Worm (Caenorhabditis elegans) whole organism, early embryonic: ENCODE results near the gene lec-9.

Experiments used
- B0310.2 ChIP-seq: sonication (generic microtip); optimal IDR thresholded peaks from 2 replicates; lab custom pipeline; 2016; ENCODE audit warnings: mild to moderate bottlenecking, missing genetic modification characterization, missing compliant biosample characterization
- F13C5.2 ChIP-seq: sonication (generic microtip); optimal IDR thresholded peaks from 2 replicates; lab custom pipeline; 2017; ENCODE audit warnings: mild to moderate bottlenecking, missing genetic modification characterization, inconsistent platforms, missing compliant biosample characterization
- aly-1 ChIP-seq: sonication (generic microtip); optimal IDR thresholded peaks from 2 replicates; lab custom pipeline; 2016; ENCODE audit warnings: missing genetic modification characterization, missing compliant biosample characterization
- ama-1 ChIP-seq: fragments of 150-350 bp; optimal IDR thresholded peaks from 2 replicates; lab custom pipeline; 2014
- ceh-13 ChIP-seq: fragments of 200-800 bp; sonication (Bioruptor generic); optimal IDR thresholded peaks from 2 replicates; lab custom pipeline; 2018; ENCODE audit warnings: mild to moderate bottlenecking, missing genetic modification characterization, missing compliant biosample characterization
- ceh-36 ChIP-seq: sonication (generic microtip); optimal IDR thresholded peaks from 2 replicates; lab custom pipeline; 2016; ENCODE audit warnings: missing genetic modification characterization, inconsistent platforms, missing compliant biosample characterization
- ets-7 ChIP-seq: sonication (generic microtip); optimal IDR thresholded peaks from 2 replicates; lab custom pipeline; 2016; ENCODE audit warnings: missing genotype, missing genetic modification characterization, missing compliant biosample characterization
- flt-1 ChIP-seq: fragments of 200-800 bp; sonication (Bioruptor generic); IDR thresholded peaks from 2 replicates; pipeline ENCODE4 v1.3.6; 2022; ENCODE audit warnings: missing genetic modification characterization, missing compliant biosample characterization
- hmbx-1 ChIP-seq: sonication (generic microtip); optimal IDR thresholded peaks from 2 replicates; lab custom pipeline; 2016; ENCODE audit warnings: mild to moderate bottlenecking, missing genetic modification characterization, missing compliant biosample characterization
- hmg-4 ChIP-seq: fragments of 200-800 bp; sonication (Bioruptor generic); optimal IDR thresholded peaks from 2 replicates; lab custom pipeline; 2018; ENCODE audit warnings: mild to moderate bottlenecking, missing genetic modification characterization, missing compliant biosample characterization
- hnd-1 ChIP-seq: sonication (generic microtip); optimal IDR thresholded peaks from 2 replicates; lab custom pipeline; 2016; ENCODE audit warnings: missing genetic modification characterization, missing compliant biosample characterization
- pes-1 ChIP-seq: fragments of 200-800 bp; sonication (Bioruptor generic); IDR thresholded peaks from 2 replicates; pipeline ENCODE4 v1.3.6; 2022; ENCODE audit warnings: missing genetic modification reagents, missing genetic modification characterization, missing compliant biosample characterization
- scrt-1 ChIP-seq: fragments of 200-800 bp; sonication (Bioruptor generic); IDR thresholded peaks from 2 replicates; pipeline ENCODE4 v1.3.6; 2022; ENCODE audit warnings: missing genetic modification characterization, missing compliant biosample characterization
- sea-1 ChIP-seq: fragments of 200-800 bp; sonication (Bioruptor generic); conservative IDR thresholded peaks from 2 replicates; pipeline ENCODE4 v1.3.6; 2022; ENCODE audit warnings: missing genetic modification characterization, missing compliant biosample characterization
- tbx-11 ChIP-seq: fragments of 200-800 bp; sonication (Bioruptor generic); IDR thresholded peaks from 2 replicates; pipeline ENCODE4 v1.3.6; 2022; ENCODE audit warnings: missing genetic modification characterization, missing compliant biosample characterization
- tbx-37 ChIP-seq: fragments of 200-800 bp; sonication (Bioruptor generic); conservative IDR thresholded peaks from 2 replicates; pipeline ENCODE4 v1.3.6; 2022; ENCODE audit warnings: missing genetic modification reagents, missing genetic modification characterization, missing compliant biosample characterization
- tra-4 ChIP-seq: sonication (generic microtip); optimal IDR thresholded peaks from 2 replicates; lab custom pipeline; 2017; ENCODE audit warnings: missing genetic modification characterization, missing compliant biosample characterization

lec-9 gene

ce11 chrX:17625245-17625644, 25.0 kb downstream of the lec-9 start:
- no peak for TF ChIP-seq ama-1 (lab: Kevin White, UChicago)
- TF ChIP-seq scrt-1 (GFP tag; lab: Robert Waterston, UW) = no peak
- no peak for TF ChIP-seq hmbx-1 (tag; lab: Kevin White, UChicago)
- TF ChIP-seq ceh-36 = no peak
- no peak for TF ChIP-seq flt-1
- TF ChIP-seq tra-4 (tag; lab: Kevin White, UChicago) = no peak
- no peak for TF ChIP-seq sea-1 (GFP tag; lab: Robert Waterston, UW)
- no peak for TF ChIP-seq tbx-11 (GFP tag; lab: Robert Waterston, UW)
- no peak for TF ChIP-seq hmg-4 (GFP tag; lab: Kevin White, UChicago)
- no peak for TF ChIP-seq ets-7 (tag; lab: Kevin White, UChicago)
- TF ChIP-seq tbx-37 (GFP tag; lab: Robert Waterston, UW) = no peak
- TF ChIP-seq B0310.2 (tag; lab: Kevin White, UChicago) = no peak

- no peak for TF ChIP-seq aly-1
- TF ChIP-seq ceh-13 (GFP tag; lab: Kevin White, UChicago) = no peak
- no peak for TF ChIP-seq pes-1 (GFP tag; lab: Robert Waterston, UW)
Observed at ce11 chrX:17625729-17626128, 25.4 kb downstream of the lec-9 start.

- no peak for TF ChIP-seq hnd-1 (tag; lab: Kevin White, UChicago)
- TF ChIP-seq scrt-1 (GFP tag; lab: Robert Waterston, UW) = no peak
- no peak for TF ChIP-seq sea-1 (GFP tag; lab: Robert Waterston, UW)
- TF ChIP-seq ets-7 (tag; lab: Kevin White, UChicago) = no peak
- no peak for TF ChIP-seq flt-1
- TF ChIP-seq ama-1 (lab: Kevin White, UChicago) = no peak
- TF ChIP-seq hmg-4 (GFP tag; lab: Kevin White, UChicago) = no peak
- no peak for TF ChIP-seq ceh-36
- TF ChIP-seq F13C5.2 (tag; lab: Kevin White, UChicago) = no peak
- no peak for TF ChIP-seq tra-4 (tag; lab: Kevin White, UChicago)
- no peak for TF ChIP-seq tbx-37 (GFP tag; lab: Robert Waterston, UW)
- no peak for TF ChIP-seq tbx-11 (GFP tag; lab: Robert Waterston, UW)
- TF ChIP-seq pes-1 (GFP tag; lab: Robert Waterston, UW) = no peak
- TF ChIP-seq B0310.2 (tag; lab: Kevin White, UChicago) = no peak
- TF ChIP-seq ceh-13 (GFP tag; lab: Kevin White, UChicago) = no peak
- no peak for TF ChIP-seq hmbx-1 (tag; lab: Kevin White, UChicago)
- TF ChIP-seq aly-1 = no peak
Observed at ce11 chrX:17626599-17626998, 26.3 kb downstream of the lec-9 start.

- TF ChIP-seq flt-1 = no peak
- TF ChIP-seq ceh-13 (GFP tag; lab: Kevin White, UChicago) = no peak
- no peak for TF ChIP-seq sea-1 (GFP tag; lab: Robert Waterston, UW)
- no peak for TF ChIP-seq tbx-37 (GFP tag; lab: Robert Waterston, UW)
- TF ChIP-seq ceh-36 = no peak
- TF ChIP-seq ama-1 (lab: Kevin White, UChicago) = no peak
- no peak for TF ChIP-seq aly-1
- TF ChIP-seq F13C5.2 (tag; lab: Kevin White, UChicago) = no peak
- TF ChIP-seq hmg-4 (GFP tag; lab: Kevin White, UChicago) = no peak
- no peak for TF ChIP-seq pes-1 (GFP tag; lab: Robert Waterston, UW)
- TF ChIP-seq hnd-1 (tag; lab: Kevin White, UChicago) = no peak
- no peak for TF ChIP-seq scrt-1 (GFP tag; lab: Robert Waterston, UW)
- TF ChIP-seq tbx-11 (GFP tag; lab: Robert Waterston, UW) = no peak
- TF ChIP-seq ets-7 (tag; lab: Kevin White, UChicago) = no peak
- TF ChIP-seq B0310.2 (tag; lab: Kevin White, UChicago) = no peak
- no peak for TF ChIP-seq tra-4 (tag; lab: Kevin White, UChicago)
- TF ChIP-seq hmbx-1 (tag; lab: Kevin White, UChicago) = no peak
Observed at ce11 chrX:17627382-17627781, 27.1 kb downstream of the lec-9 start.

DNA sequence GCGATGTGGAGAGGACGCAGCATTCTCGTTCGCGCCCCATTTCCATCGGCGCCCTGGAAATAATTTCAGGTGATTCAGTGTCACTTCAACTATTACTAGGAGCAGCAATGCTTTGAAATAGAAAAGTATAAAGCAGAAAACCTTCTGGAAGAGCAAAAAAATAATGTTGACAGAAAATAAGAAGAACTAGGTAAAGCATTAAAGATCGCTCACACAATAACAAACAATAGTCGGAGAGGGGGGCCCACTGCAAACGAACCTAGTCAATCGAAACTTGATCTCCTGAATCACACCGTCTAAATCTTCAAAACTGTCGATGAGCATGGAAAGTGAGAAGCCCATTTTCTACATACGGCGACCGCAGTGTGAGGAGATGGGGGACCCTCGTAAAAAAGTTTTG, 27.6 kb downstream of the lec-9 start:
- TF ChIP-seq ets-7 (tag; lab: Kevin White, UChicago) (no peak), hmbx-1 (tag; lab: Kevin White, UChicago) (no peak), flt-1 (no peak), tra-4 (tag; lab: Kevin White, UChicago) (no peak)

DNA sequence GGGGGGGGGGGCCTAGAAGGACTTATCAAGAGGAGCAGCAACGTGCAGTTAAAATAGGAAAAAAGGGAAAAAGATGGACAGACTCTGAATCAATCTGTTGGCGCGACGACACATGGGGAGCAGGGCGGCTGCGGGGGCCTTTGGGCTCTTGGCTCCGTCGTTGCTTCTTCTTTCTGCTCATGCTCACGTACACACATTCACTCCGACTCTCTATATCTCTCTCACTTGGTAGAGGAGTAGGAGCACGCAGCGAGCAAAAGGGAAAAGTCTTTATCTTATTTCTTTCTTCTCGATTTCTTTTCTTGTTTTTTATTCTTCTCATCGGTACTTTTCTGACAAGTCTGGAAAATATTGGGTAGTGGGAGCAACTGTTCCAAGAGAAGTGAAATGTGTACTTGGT, 28.1 kb downstream of the lec-9 start:
- TF ChIP-seq tbx-37 (GFP tag; lab: Robert Waterston, UW) (no peak), ama-1 (lab: Kevin White, UChicago) (no peak), hnd-1 (tag; lab: Kevin White, UChicago) (no peak), hmg-4 (GFP tag; lab: Kevin White, UChicago) (no peak), pes-1 (GFP tag; lab: Robert Waterston, UW) (no peak), flt-1 (no peak), ceh-13 (GFP tag; lab: Kevin White, UChicago) (no peak), tra-4 (tag; lab: Kevin White, UChicago) (no peak), aly-1 (no peak), sea-1 (GFP tag; lab: Robert Waterston, UW) (no peak)

ce11 chrX:17630888-17631287, 30.6 kb downstream of the lec-9 start:
- TF ChIP-seq ama-1 (lab: Kevin White, UChicago) (no peak), hnd-1 (tag; lab: Kevin White, UChicago) (no peak), hmg-4 (GFP tag; lab: Kevin White, UChicago) (peak; percentile 32), aly-1 (no peak)

ce11 chrX:17631703-17632102, 31.4 kb downstream of the lec-9 start:
- TF ChIP-seq sea-1 (GFP tag; lab: Robert Waterston, UW) (no peak), ceh-13 (GFP tag; lab: Kevin White, UChicago) (no peak), hnd-1 (tag; lab: Kevin White, UChicago) (no peak), tra-4 (tag; lab: Kevin White, UChicago) (no peak), ceh-36 (no peak), ama-1 (lab: Kevin White, UChicago) (no peak), ets-7 (tag; lab: Kevin White, UChicago) (no peak), pes-1 (GFP tag; lab: Robert Waterston, UW) (no peak), hmbx-1 (tag; lab: Kevin White, UChicago) (no peak), flt-1 (no peak), B0310.2 (tag; lab: Kevin White, UChicago) (no peak), F13C5.2 (tag; lab: Kevin White, UChicago) (no peak), hmg-4 (GFP tag; lab: Kevin White, UChicago) (no peak), tbx-11 (GFP tag; lab: Robert Waterston, UW) (no peak), scrt-1 (GFP tag; lab: Robert Waterston, UW) (no peak), aly-1 (no peak)
